Worm (Caenorhabditis elegans): ENCODE measurements around the gene F47B10.4.

- TF ChIP-seq irx-1 (tag; optimal IDR thresholded peaks at IDR 0.05) (no peak), nhr-47 (tag; optimal IDR thresholded peaks at IDR 0.05) (no peak), ama-1 (optimal IDR thresholded peaks at IDR 0.05) (no peak), unc-86 (tag; optimal IDR thresholded peaks at IDR 0.05) (no peak), nhr-76 (tag; optimal IDR thresholded peaks at IDR 0.05) (no peak)
Observed at ce11 chrX:10933308-10934014, 42.4 kb downstream of the F47B10.4 start.

Data from whole organism, L1 larva.